In genomic region chr3R:9590952-9591532, dm6 we compare ENCODE assay signal across 6 fruit fly cellular contexts.
TF ChIP-seq lines count a peak whose summit lies in the region.

Gene bocks, minus strand, starts transcription at chr3R:9591002.
Gene CG8312, plus strand, starts transcription at chr3R:9591309.

- peak; percentile 4 to 35 for TF ChIP-seq CTCF in S2 (optimal IDR thresholded peaks at IDR 0.05; lab: Kevin White, UChicago)
- TF ChIP-seq CTCF in whole organism, embryonic (GFP tag; optimal IDR thresholded peaks at IDR 0.05; lab: Kevin White, UChicago): no peak

TF ChIP-seq in whole organism, adult, 20 proteins besides CTCF, POLR2A, EP300 and RAD21 (continues in another document):
- TF ChIP-seq toe (GFP tag; optimal IDR thresholded peaks at IDR 0.05; lab: Kevin White, UChicago) (peak; percentile 59), CG5204 (GFP tag; optimal IDR thresholded peaks at IDR 0.05; lab: Kevin White, UChicago) (no peak), Crg-1 (GFP tag; optimal IDR thresholded peaks at IDR 0.05; lab: Kevin White, UChicago) (peak; percentile 88), CG12768 (GFP tag; optimal IDR thresholded peaks at IDR 0.05; lab: Kevin White, UChicago) (peak; percentile 55), kay (GFP tag; lab: Kevin White, UChicago; ENCODE audit: borderline replicate concordance) (no peak), CG7045 (GFP tag; optimal IDR thresholded peaks at IDR 0.05; lab: Kevin White, UChicago) (peak; percentile 39), CG11617 (GFP tag; optimal IDR thresholded peaks at IDR 0.05; lab: Kevin White, UChicago) (peak; percentile 43), bab1 (GFP tag; optimal IDR thresholded peaks at IDR 0.05; lab: Kevin White, UChicago) (peak; percentile 83), CG1620 (GFP tag; optimal IDR thresholded peaks at IDR 0.05; lab: Kevin White, UChicago) (peak; percentile 67), ovo (GFP tag; optimal IDR thresholded peaks at IDR 0.05; lab: Kevin White, UChicago) (peak; percentile 38), CG7101 (tag; optimal IDR thresholded peaks at IDR 0.05; lab: Kevin White, UChicago) (peak; percentile 61), CG33017 (tag; optimal IDR thresholded peaks at IDR 0.05; lab: Kevin White, UChicago) (peak; percentile 41), Hr96 (GFP tag; optimal IDR thresholded peaks at IDR 0.05; lab: Kevin White, UChicago) (no peak), Mnt (GFP tag; optimal IDR thresholded peaks at IDR 0.05; lab: Kevin White, UChicago) (peak; percentile 82), Clk (GFP tag; optimal IDR thresholded peaks at IDR 0.05; lab: Kevin White, UChicago) (peak; percentile 38), pad (GFP tag; optimal IDR thresholded peaks at IDR 0.05; lab: Kevin White, UChicago) (peak; percentile 61), CG14711 (tag; optimal IDR thresholded peaks at IDR 0.05; lab: Kevin White, UChicago) (peak; percentile 65), tj (GFP tag; optimal IDR thresholded peaks at IDR 0.05; lab: Kevin White, UChicago) (peak; percentile 59)

TF ChIP-seq in whole organism, embryonic, 481 proteins besides CTCF, POLR2A, EP300 and RAD21 (continues in another document):
- TF ChIP-seq CG12155 (GFP tag; optimal IDR thresholded peaks at IDR 0.05; lab: Kevin White, UChicago) (peak; percentile 44), Sox102F (GFP tag; optimal IDR thresholded peaks at IDR 0.05; lab: Kevin White, UChicago) (no peak), Hmr (GFP tag; optimal IDR thresholded peaks at IDR 0.05; lab: Kevin White, UChicago) (peak; percentile 73), CG15479 (GFP tag; optimal IDR thresholded peaks at IDR 0.05; lab: Kevin White, UChicago) (peak; percentile 83), CG13123 (GFP tag; optimal IDR thresholded peaks at IDR 0.05; lab: Kevin White, UChicago) (peak; percentile 5), cato (GFP tag; optimal IDR thresholded peaks at IDR 0.05; lab: Kevin White, UChicago; ENCODE audit: borderline replicate concordance) (no peak), Bteb2 (GFP tag; optimal IDR thresholded peaks at IDR 0.05; lab: Kevin White, UChicago) (peak; percentile 56), E2f1 (GFP tag; IDR thresholded peaks at IDR 0.05; lab: Robert Waterston, UW) (no peak), cg (GFP tag; optimal IDR thresholded peaks at IDR 0.05; lab: Kevin White, UChicago) (no peak), H2.0 (GFP tag; IDR thresholded peaks at IDR 0.05; lab: Robert Waterston, UW) (no peak), tin (GFP tag; optimal IDR thresholded peaks at IDR 0.05; lab: Kevin White, UChicago) (peak; percentile 58), bcd (GFP tag; optimal IDR thresholded peaks at IDR 0.05; lab: Kevin White, UChicago) (no peak), CG12659 (GFP tag; optimal IDR thresholded peaks at IDR 0.05; lab: Kevin White, UChicago) (peak; percentile 89), Camta (GFP tag; optimal IDR thresholded peaks at IDR 0.05; lab: Kevin White, UChicago) (peak; percentile 57), CG12299 (tag; optimal IDR thresholded peaks at IDR 0.05; lab: Kevin White, UChicago) (peak; percentile 21), tx (GFP tag; optimal IDR thresholded peaks at IDR 0.05; lab: Kevin White, UChicago) (peak; percentile 38), ERR (GFP tag; optimal IDR thresholded peaks at IDR 0.05; lab: Kevin White, UChicago) (peak; percentile 80), CG8089 (GFP tag; optimal IDR thresholded peaks at IDR 0.05; lab: Kevin White, UChicago) (peak; percentile 12)

TF ChIP-seq in whole organism, prepupa, 60 proteins besides CTCF, POLR2A, EP300 and RAD21 (continues in another document):
- TF ChIP-seq Hr39 (GFP tag; optimal IDR thresholded peaks at IDR 0.05; lab: Kevin White, UChicago) (peak; percentile 17), Met (GFP tag; optimal IDR thresholded peaks at IDR 0.05; lab: Kevin White, UChicago) (no peak), esn (GFP tag; optimal IDR thresholded peaks at IDR 0.05; lab: Kevin White, UChicago) (peak; percentile 37), topi (GFP tag; optimal IDR thresholded peaks at IDR 0.05; lab: Kevin White, UChicago) (peak; percentile 44), ss (GFP tag; optimal IDR thresholded peaks at IDR 0.05; lab: Kevin White, UChicago) (peak in 1 of 2 experiments; percentile 14), Sox14 (GFP tag; optimal IDR thresholded peaks at IDR 0.05; lab: Kevin White, UChicago) (peak; percentile 53), pdm3 (GFP tag; optimal IDR thresholded peaks at IDR 0.05; lab: Kevin White, UChicago) (peak; percentile 35), vri (GFP tag; optimal IDR thresholded peaks at IDR 0.05; lab: Kevin White, UChicago) (peak; percentile 34), dsx (GFP tag; optimal IDR thresholded peaks at IDR 0.05; lab: Kevin White, UChicago; ENCODE audit: poor library complexity, severe bottlenecking) (peak; percentile 96), CG6854 (GFP tag; optimal IDR thresholded peaks at IDR 0.05; lab: Kevin White, UChicago) (peak; percentile 50), lz (GFP tag; optimal IDR thresholded peaks at IDR 0.05; lab: Kevin White, UChicago) (peak; percentile 30), CG3919 (GFP tag; optimal IDR thresholded peaks at IDR 0.05; lab: Kevin White, UChicago) (peak; percentile 27), achi (GFP tag; optimal IDR thresholded peaks at IDR 0.05; lab: Kevin White, UChicago) (no peak), CG15336 (GFP tag; IDR thresholded peaks at IDR 0.05; lab: Robert Waterston, UW) (no peak), Eip75B (GFP tag; optimal IDR thresholded peaks at IDR 0.05; lab: Kevin White, UChicago) (no peak), net (GFP tag; optimal IDR thresholded peaks at IDR 0.05; lab: Kevin White, UChicago) (peak; percentile 10), CG6792 (GFP tag; optimal IDR thresholded peaks at IDR 0.05; lab: Kevin White, UChicago) (peak; percentile 16), fkh (GFP tag; optimal IDR thresholded peaks at IDR 0.05; lab: Kevin White, UChicago) (peak; percentile 66), cyc (GFP tag; optimal IDR thresholded peaks at IDR 0.05; lab: Kevin White, UChicago) (peak; percentile 12)

TF ChIP-seq in whole organism, pupa, 21 proteins besides CTCF, POLR2A, EP300 and RAD21:
- TF ChIP-seq CG8159 (tag; optimal IDR thresholded peaks at IDR 0.05; lab: Kevin White, UChicago) (no peak), CG15710 (tag; optimal IDR thresholded peaks at IDR 0.05; lab: Kevin White, UChicago) (peak; percentile 3)

TF ChIP-seq in whole organism, wandering third instar larva, 38 proteins besides CTCF, POLR2A, EP300 and RAD21:
- TF ChIP-seq jim (GFP tag; optimal IDR thresholded peaks at IDR 0.05; lab: Kevin White, UChicago) (no peak), Hr78 (GFP tag; optimal IDR thresholded peaks at IDR 0.05; lab: Kevin White, UChicago) (no peak), usp (GFP tag; optimal IDR thresholded peaks at IDR 0.05; lab: Kevin White, UChicago) (no peak), sage (GFP tag; optimal IDR thresholded peaks at IDR 0.05; lab: Kevin White, UChicago) (no peak), dmrt93B (GFP tag; optimal IDR thresholded peaks at IDR 0.05; lab: Kevin White, UChicago) (no peak), Mio (GFP tag; optimal IDR thresholded peaks at IDR 0.05; lab: Kevin White, UChicago) (no peak), dl (GFP tag; optimal IDR thresholded peaks at IDR 0.05; lab: Kevin White, UChicago; ENCODE audit: insufficient read depth in 1 of 2, partially characterized antibody in 2 of 2) (no peak), br (GFP tag; optimal IDR thresholded peaks at IDR 0.05; lab: Kevin White, UChicago) (peak; percentile 63), brk (GFP tag; optimal IDR thresholded peaks at IDR 0.05; lab: Kevin White, UChicago) (no peak), CG32264 (GFP tag; optimal IDR thresholded peaks at IDR 0.05; lab: Kevin White, UChicago) (no peak), CrebA (GFP tag; optimal IDR thresholded peaks at IDR 0.05; lab: Kevin White, UChicago; ENCODE audit: borderline replicate concordance) (no peak), h (GFP tag; optimal IDR thresholded peaks at IDR 0.05; lab: Kevin White, UChicago) (peak; percentile 53), Jra (GFP tag; optimal IDR thresholded peaks at IDR 0.05; lab: Kevin White, UChicago) (peak; percentile 80), Hr83 (GFP tag; optimal IDR thresholded peaks at IDR 0.05; lab: Kevin White, UChicago; ENCODE audit: poor library complexity, severe bottlenecking) (peak; percentile 31), Dfd (GFP tag; optimal IDR thresholded peaks at IDR 0.05; lab: Kevin White, UChicago) (no peak), pan (optimal IDR thresholded peaks at IDR 0.05; lab: Kevin White, UChicago) (no peak), Rel (GFP tag; optimal IDR thresholded peaks at IDR 0.05; lab: Kevin White, UChicago) (no peak), Rel (tag; optimal IDR thresholded peaks at IDR 0.05; lab: Kevin White, UChicago) (peak; percentile 48), lola (GFP tag; optimal IDR thresholded peaks at IDR 0.05; lab: Kevin White, UChicago) (no peak), rgr (GFP tag; optimal IDR thresholded peaks at IDR 0.05; lab: Kevin White, UChicago) (peak; percentile 42), N (GFP tag; optimal IDR thresholded peaks at IDR 0.05; lab: Kevin White, UChicago) (no peak), GATAd (GFP tag; optimal IDR thresholded peaks at IDR 0.05; lab: Kevin White, UChicago) (no peak), psq (GFP tag; optimal IDR thresholded peaks at IDR 0.05; lab: Kevin White, UChicago) (no peak), sv (GFP tag; optimal IDR thresholded peaks at IDR 0.05; lab: Kevin White, UChicago) (peak; percentile 27), OdsH (GFP tag; optimal IDR thresholded peaks at IDR 0.05; lab: Kevin White, UChicago) (no peak), tai (GFP tag; optimal IDR thresholded peaks at IDR 0.05; lab: Kevin White, UChicago) (no peak), fru (GFP tag; optimal IDR thresholded peaks at IDR 0.05; lab: Kevin White, UChicago) (peak; percentile 65), HLH106 (tag; optimal IDR thresholded peaks at IDR 0.05; lab: Kevin White, UChicago) (peak; percentile 36), CG9705 (GFP tag; optimal IDR thresholded peaks at IDR 0.05; lab: Kevin White, UChicago) (peak; percentile 22), Abd-B (GFP tag; optimal IDR thresholded peaks at IDR 0.05; lab: Kevin White, UChicago) (no peak), Sp1 (GFP tag; optimal IDR thresholded peaks at IDR 0.05; lab: Kevin White, UChicago) (peak; percentile 21), ey (GFP tag; optimal IDR thresholded peaks at IDR 0.05; lab: Kevin White, UChicago) (peak; percentile 25), Hnf4 (GFP tag; optimal IDR thresholded peaks at IDR 0.05; lab: Kevin White, UChicago) (peak; percentile 78), foxo (GFP tag; optimal IDR thresholded peaks at IDR 0.05; lab: Kevin White, UChicago) (peak in 1 of 2 experiments; percentile 46), woc (GFP tag; optimal IDR thresholded peaks at IDR 0.05; lab: Kevin White, UChicago) (no peak), Dif (GFP tag; optimal IDR thresholded peaks at IDR 0.05; lab: Kevin White, UChicago; ENCODE audit: partially characterized antibody) (no peak), Vsx2 (GFP tag; optimal IDR thresholded peaks at IDR 0.05; lab: Kevin White, UChicago; ENCODE audit: partially characterized antibody) (no peak), dsf (GFP tag; optimal IDR thresholded peaks at IDR 0.05; lab: Kevin White, UChicago; ENCODE audit: borderline replicate concordance) (no peak), Myc (optimal IDR thresholded peaks at IDR 0.05; lab: Kevin White, UChicago) (peak; percentile 63)
